Worm (Caenorhabditis elegans) whole organism, young adult: ENCODE data around the gene scyl-1.
A peak's percentile ranks its signal among the peaks of the same experiment; 100 is the strongest.

Experiments
- B0261.1 ChIP-seq: sonication (generic microtip); optimal IDR thresholded peaks from 2 replicates; lab custom pipeline; 2016; ENCODE audit warnings: mild to moderate bottlenecking, missing genetic modification characterization, moderate library complexity, missing compliant biosample characterization
- B0336.3 ChIP-seq: fragments of 200-800 bp; sonication (Bioruptor generic); IDR thresholded peaks from 2 replicates; pipeline ENCODE4 v1.3.6; 2022; ENCODE audit warnings: missing genetic modification characterization, missing compliant biosample characterization
- C06A6.2 ChIP-seq: fragments of 200-800 bp; sonication (Bioruptor generic); conservative IDR thresholded peaks from 2 replicates; pipeline ENCODE4 v1.3.6; 2022; ENCODE audit warnings: missing genetic modification characterization, missing compliant biosample characterization
- F10E7.11 ChIP-seq: sonication (generic microtip); optimal IDR thresholded peaks from 2 replicates; lab custom pipeline; 2017; ENCODE audit warnings: mild to moderate bottlenecking, missing genetic modification characterization, moderate library complexity, missing compliant biosample characterization
- F37B4.10 ChIP-seq: fragments of 200-800 bp; sonication (Bioruptor generic); IDR thresholded peaks from 2 replicates; pipeline ENCODE4 v1.3.6; 2022; ENCODE audit warnings: missing genetic modification characterization, missing compliant biosample characterization
- F49E8.2 ChIP-seq: sonication (generic microtip); optimal IDR thresholded peaks from 3 replicates; lab custom pipeline; 2017; ENCODE audit warnings: missing genetic modification characterization, mild to moderate bottlenecking, missing compliant biosample characterization, antibody characterized with exemption, moderate library complexity; ENCODE audit not compliant: insufficient read depth
- F52B5.7 ChIP-seq: sonication (generic microtip); optimal IDR thresholded peaks from 2 replicates; lab custom pipeline; 2016; ENCODE audit warnings: mild to moderate bottlenecking, missing genetic modification characterization, missing compliant biosample characterization
- T07F8.4 ChIP-seq: sonication (generic microtip); optimal IDR thresholded peaks from 2 replicates; lab custom pipeline; 2016; ENCODE audit warnings: mild to moderate bottlenecking, missing genetic modification characterization, moderate library complexity, missing compliant biosample characterization
- Y53G8AR.9 ChIP-seq: fragments of 200-800 bp; sonication (Bioruptor generic); conservative IDR thresholded peaks from 2 replicates; pipeline ENCODE4 v1.3.6; 2022; ENCODE audit warnings: missing genetic modification reagents, missing genetic modification characterization, missing compliant biosample characterization
- Y56A3A.18 ChIP-seq: fragments of 200-800 bp; sonication (Bioruptor generic); IDR thresholded peaks from 2 replicates; pipeline ENCODE4 v1.3.6; 2022; ENCODE audit warnings: missing genetic modification reagents, missing genetic modification characterization, missing compliant biosample characterization
- Y79H2A.3 ChIP-seq: fragments of 200-800 bp; sonication (Bioruptor generic); conservative IDR thresholded peaks from 2 replicates; pipeline ENCODE4 v1.3.6; 2022; ENCODE audit warnings: missing genetic modification reagents, missing genetic modification characterization, missing compliant biosample characterization
- ZK185.1 ChIP-seq: sonication (generic microtip); optimal IDR thresholded peaks from 2 replicates; lab custom pipeline; 2016; ENCODE audit warnings: mild to moderate bottlenecking, missing genetic modification characterization, missing compliant biosample characterization; ENCODE audit not compliant: poor library complexity, severe bottlenecking
- akir-1 ChIP-seq: fragments of 200-800 bp; sonication (Bioruptor generic); optimal IDR thresholded peaks from 2 replicates; lab custom pipeline; 2018; ENCODE audit warnings: mild to moderate bottlenecking, missing genetic modification characterization, moderate library complexity, missing compliant biosample characterization
- athp-1 ChIP-seq: sonication (generic microtip); optimal IDR thresholded peaks from 2 replicates; lab custom pipeline; 2017; ENCODE audit warnings: mild to moderate bottlenecking, missing genetic modification characterization, missing compliant biosample characterization
- cebp-2 ChIP-seq: fragments of 200-800 bp; sonication (Bioruptor generic); IDR thresholded peaks from 2 replicates; pipeline ENCODE4 v1.3.6; 2022; ENCODE audit warnings: missing genetic modification characterization, missing compliant biosample characterization
- ceh-58 ChIP-seq: fragments of 200-800 bp; sonication (Bioruptor generic); IDR thresholded peaks from 2 replicates; pipeline ENCODE4 v1.3.6; 2022; ENCODE audit warnings: missing genetic modification characterization, missing compliant biosample characterization
- ceh-79 ChIP-seq: sonication (generic microtip); optimal IDR thresholded peaks from 2 replicates; lab custom pipeline; 2017; ENCODE audit warnings: mild to moderate bottlenecking, missing genetic modification characterization, missing compliant biosample characterization
- die-1 ChIP-seq: sonication (generic microtip); optimal IDR thresholded peaks from 2 replicates; lab custom pipeline; 2016; ENCODE audit warnings: missing genotype, mild to moderate bottlenecking, missing genetic modification characterization, missing compliant biosample characterization
- dpff-1 ChIP-seq: sonication (generic microtip); optimal IDR thresholded peaks from 2 replicates; lab custom pipeline; 2017; ENCODE audit warnings: mild to moderate bottlenecking, missing genetic modification characterization, missing compliant biosample characterization
- dpl-1 ChIP-seq: fragments of 150-350 bp; optimal IDR thresholded peaks from 2 replicates; lab custom pipeline; 2014; ENCODE audit warnings: missing biosample characterization, missing genetic modification reagents, missing genetic modification characterization
- egl-18 ChIP-seq: fragments of 200-800 bp; sonication (Bioruptor generic); IDR thresholded peaks from 2 replicates; pipeline ENCODE4 v1.3.6; 2022; ENCODE audit warnings: missing genetic modification reagents, missing genetic modification characterization, missing compliant biosample characterization
- egrh-3 ChIP-seq: fragments of 200-800 bp; sonication (Bioruptor generic); IDR thresholded peaks from 2 replicates; pipeline ENCODE4 v1.3.6; 2022; ENCODE audit warnings: missing genetic modification reagents, missing genetic modification characterization, missing compliant biosample characterization
- ekl-4 ChIP-seq: fragments of 200-800 bp; sonication (Bioruptor generic); IDR thresholded peaks from 2 replicates; pipeline ENCODE4 v1.3.6; 2022; ENCODE audit warnings: missing genetic modification reagents, missing genetic modification characterization, missing compliant biosample characterization
- fkh-3 ChIP-seq: sonication (generic microtip); optimal IDR thresholded peaks from 2 replicates; lab custom pipeline; 2016; ENCODE audit warnings: mild to moderate bottlenecking, missing genetic modification characterization, missing compliant biosample characterization
- hlh-26 ChIP-seq: fragments of 200-800 bp; sonication (Bioruptor generic); conservative IDR thresholded peaks from 2 replicates; pipeline ENCODE4 v1.3.6; 2022; ENCODE audit warnings: missing genetic modification reagents, missing genetic modification characterization, missing compliant biosample characterization
- hmg-20 ChIP-seq: fragments of 200-800 bp; sonication (Bioruptor generic); IDR thresholded peaks from 2 replicates; pipeline ENCODE4 v1.3.6; 2022; ENCODE audit warnings: missing genetic modification reagents, missing genetic modification characterization, missing compliant biosample characterization
- hrde-1 ChIP-seq: sonication (generic microtip); optimal IDR thresholded peaks from 2 replicates; lab custom pipeline; 2016; ENCODE audit warnings: missing genetic modification characterization, mild to moderate bottlenecking, missing compliant biosample characterization, moderate library complexity, missing genotype, missing genetic modification reagents, borderline replicate concordance
- let-526 ChIP-seq: fragments of 200-800 bp; sonication (Bioruptor generic); IDR thresholded peaks from 2 replicates; pipeline ENCODE4 v1.3.6; 2022; ENCODE audit warnings: missing genetic modification reagents, missing genetic modification characterization, missing compliant biosample characterization
- lin-26 ChIP-seq: fragments of 200-800 bp; sonication (Bioruptor generic); IDR thresholded peaks from 2 replicates; pipeline ENCODE4 v1.3.6; 2022; ENCODE audit warnings: missing genetic modification reagents, missing genetic modification characterization, missing compliant biosample characterization
- lir-1 ChIP-seq: fragments of 200-800 bp; sonication (Bioruptor generic); conservative IDR thresholded peaks from 2 replicates; pipeline ENCODE4 v1.3.6; 2022; ENCODE audit warnings: missing genetic modification reagents, missing genetic modification characterization, missing compliant biosample characterization
- lsl-1 ChIP-seq: fragments of 200-800 bp; sonication (Bioruptor generic); optimal IDR thresholded peaks from 2 replicates; lab custom pipeline; 2018; ENCODE audit warnings: mild to moderate bottlenecking, missing genetic modification characterization, moderate library complexity, missing compliant biosample characterization
- madf-3 ChIP-seq: fragments of 200-800 bp; sonication (Bioruptor generic); IDR thresholded peaks from 2 replicates; pipeline ENCODE4 v1.3.6; 2022; ENCODE audit warnings: missing genetic modification reagents, missing genetic modification characterization, missing compliant biosample characterization
- madf-6 ChIP-seq: fragments of 200-800 bp; sonication (Bioruptor generic); IDR thresholded peaks from 2 replicates; pipeline ENCODE4 v1.3.6; 2022; ENCODE audit warnings: missing genetic modification reagents, missing genetic modification characterization, missing compliant biosample characterization
- madf-8 ChIP-seq: fragments of 200-800 bp; sonication (Bioruptor generic); conservative IDR thresholded peaks from 2 replicates; pipeline ENCODE4 v1.3.6; 2022; ENCODE audit warnings: missing genetic modification reagents, missing genetic modification characterization, missing compliant biosample characterization
- mcd-1 ChIP-seq: fragments of 200-800 bp; sonication (Bioruptor generic); IDR thresholded peaks from 2 replicates; pipeline ENCODE4 v1.3.6; 2022; ENCODE audit warnings: missing genetic modification reagents, missing genetic modification characterization, missing compliant biosample characterization
- mel-28 ChIP-seq: sonication (generic microtip); optimal IDR thresholded peaks from 2 replicates; lab custom pipeline; 2016; ENCODE audit warnings: borderline replicate concordance, mild to moderate bottlenecking, missing genetic modification characterization, missing compliant biosample characterization
- mes-4 ChIP-seq: sonication (generic microtip); optimal IDR thresholded peaks from 2 replicates; lab custom pipeline; 2016; ENCODE audit warnings: missing genotype, missing genetic modification characterization, missing compliant biosample characterization
- nfya-2 ChIP-seq: fragments of 200-800 bp; sonication (Bioruptor generic); IDR thresholded peaks from 2 replicates; pipeline ENCODE4 v1.3.6; 2022; ENCODE audit warnings: missing genetic modification reagents, missing genetic modification characterization, missing compliant biosample characterization
- nhr-179 ChIP-seq: sonication (generic microtip); optimal IDR thresholded peaks from 2 replicates; lab custom pipeline; 2016; ENCODE audit warnings: mild to moderate bottlenecking, missing genetic modification characterization, missing compliant biosample characterization
- nhr-27 ChIP-seq: fragments of 200-800 bp; sonication (Bioruptor generic); optimal IDR thresholded peaks from 2 replicates; lab custom pipeline; 2018; ENCODE audit warnings: mild to moderate bottlenecking, missing genetic modification characterization, moderate library complexity, missing compliant biosample characterization
- rpc-1 ChIP-seq, 2 experiments: fragments of 150-350 bp in 1 of 2; sonication (generic microtip) in 1 of 2; optimal IDR thresholded peaks; 2 replicates each; lab custom pipeline; 2014 to 2018; ENCODE audit warnings: missing biosample characterization in 1 of 2, missing genetic modification characterization in 1 of 2, missing genetic modification reagents in 1 of 2, missing genotype in 1 of 2
- snpc-3.4 ChIP-seq: sonication (generic microtip); optimal IDR thresholded peaks from 2 replicates; lab custom pipeline; 2017; ENCODE audit warnings: missing genetic modification characterization, mild to moderate bottlenecking, missing compliant biosample characterization, antibody characterized with exemption, moderate library complexity, missing genotype, missing genetic modification reagents
- snpc-4 ChIP-seq, 5 experiments: fragments of 150-350 bp in 1 of 5; sonication (generic microtip) in 4 of 5; optimal IDR thresholded peaks; 2 replicates each; lab custom pipeline; 2014 to 2018; ENCODE audit warnings: missing genetic modification characterization in 5 of 5, missing biosample characterization in 3 of 5, antibody characterized with exemption in 2 of 5, mild to moderate bottlenecking in 2 of 5, missing compliant biosample characterization in 2 of 5, missing genotype in 2 of 5, moderate library complexity in 2 of 5, missing genetic modification reagents in 1 of 5
- tbp1 ChIP-seq: fragments of 200-800 bp; sonication (Bioruptor generic); optimal IDR thresholded peaks from 2 replicates; lab custom pipeline; 2018; ENCODE audit warnings: mild to moderate bottlenecking, missing genetic modification characterization, missing compliant biosample characterization
- tbx-9 ChIP-seq: sonication (generic microtip); optimal IDR thresholded peaks from 2 replicates; lab custom pipeline; 2016; ENCODE audit warnings: borderline replicate concordance, missing genetic modification characterization, inconsistent platforms, missing compliant biosample characterization
- ztf-25 ChIP-seq: fragments of 200-800 bp; sonication (Bioruptor generic); IDR thresholded peaks from 2 replicates; pipeline ENCODE4 v1.3.6; 2022; ENCODE audit warnings: missing genetic modification reagents, missing genetic modification characterization, missing compliant biosample characterization
- ztf-6 ChIP-seq: fragments of 200-800 bp; sonication (Bioruptor generic); IDR thresholded peaks from 2 replicates; pipeline ENCODE4 v1.3.6; 2022; ENCODE audit warnings: missing genetic modification reagents, missing genetic modification characterization, missing compliant biosample characterization

The scyl-1 gene

ce11 chrV:13006754-13007153 is 34.8 kb downstream of the scyl-1 start (continued):
- TF ChIP-seq hrde-1 = peak; percentile 88
- peak; percentile 25; the same call in 1 of the 2 replicates for TF ChIP-seq Y53G8AR.9 (GFP tag; lab: Robert Waterston, UW)
- TF ChIP-seq dpff-1 (tag; lab: Kevin White, UChicago) = no peak
- no peak for TF ChIP-seq Y79H2A.3 (GFP tag; lab: Robert Waterston, UW)
- 0 out of 2 replicates have a peak, but pooled peaks have one; percentile 2 for TF ChIP-seq madf-3 (GFP tag; lab: Robert Waterston, UW)
- no peak for TF ChIP-seq ceh-79
- TF ChIP-seq B0336.3 (GFP tag; lab: Robert Waterston, UW) = no peak
- TF ChIP-seq C06A6.2 = no peak
- TF ChIP-seq athp-1 (tag; lab: Kevin White, UChicago) = peak; percentile 51
- no peak for TF ChIP-seq ztf-6 (GFP tag; lab: Robert Waterston, UW)
- peak; percentile 72 for TF ChIP-seq F49E8.2 (tag; lab: Kevin White, UChicago)
- no peak for TF ChIP-seq let-526 (GFP tag; lab: Robert Waterston, UW)
- no peak for TF ChIP-seq snpc-4 (GFP tag; optimal IDR thresholded peaks at IDR 0.05; lab: Kevin White, UChicago)
- TF ChIP-seq snpc-4 (tag; optimal IDR thresholded peaks at IDR 0.05; lab: Kevin White, UChicago) = peak in 2 of 4 experiments; percentile 2 to 24
- TF ChIP-seq nfya-2 (GFP tag; lab: Robert Waterston, UW) = no peak
- TF ChIP-seq lsl-1 = peak; percentile 1
- TF ChIP-seq mcd-1 = no peak
- no peak for TF ChIP-seq hmg-20 (GFP tag; lab: Robert Waterston, UW)
- no peak for TF ChIP-seq ztf-25 (GFP tag; lab: Robert Waterston, UW)
- no peak for TF ChIP-seq egrh-3 (GFP tag; lab: Robert Waterston, UW)
- no peak for TF ChIP-seq F10E7.11 (tag; lab: Kevin White, UChicago)
- no peak for TF ChIP-seq mes-4 (tag; lab: Kevin White, UChicago)
- TF ChIP-seq F37B4.10 (GFP tag; lab: Robert Waterston, UW) = no peak
- no peak for TF ChIP-seq ekl-4
- peak; percentile 16 for TF ChIP-seq snpc-3.4 (tag; lab: Kevin White, UChicago)
- peak; percentile 49; the same call in 1 of the 2 replicates for TF ChIP-seq madf-6
- no peak for TF ChIP-seq rpc-1 (optimal IDR thresholded peaks at IDR 0.05; lab: Kevin White, UChicago)
- TF ChIP-seq rpc-1 (tag; optimal IDR thresholded peaks at IDR 0.05; lab: Kevin White, UChicago) = no peak
- TF ChIP-seq T07F8.4 (tag; lab: Kevin White, UChicago) = no peak
- no peak for TF ChIP-seq nhr-27 (tag; lab: Kevin White, UChicago)
- TF ChIP-seq ZK185.1 (tag; lab: Kevin White, UChicago) = no peak
- TF ChIP-seq hlh-26 (GFP tag; lab: Robert Waterston, UW) = no peak
- no peak for TF ChIP-seq F52B5.7 (tag; lab: Kevin White, UChicago)
- TF ChIP-seq fkh-3 = no peak
- TF ChIP-seq tbp1 = no peak
- TF ChIP-seq dpl-1 (GFP tag; lab: Kevin White, UChicago) = no peak

DNA sequence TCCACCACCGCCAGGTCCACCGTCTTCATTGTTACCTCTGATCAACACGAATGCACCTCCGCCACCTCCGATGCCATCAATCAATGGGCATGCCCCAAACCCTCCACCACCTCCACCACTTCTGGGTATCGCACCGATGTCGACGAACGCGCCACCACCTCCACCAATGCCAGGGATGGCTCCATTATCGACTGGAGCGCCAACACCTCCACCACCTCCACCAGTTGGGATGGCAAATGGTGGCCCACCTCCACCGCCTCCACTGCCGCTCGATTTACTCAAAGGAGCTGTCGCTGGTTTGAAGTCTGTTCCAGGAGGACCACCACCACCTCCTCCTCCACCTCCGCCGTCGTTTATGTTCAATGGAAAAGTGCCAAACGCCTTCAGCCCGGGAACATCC is 37.1 kb downstream of the scyl-1 start:
- TF ChIP-seq dpl-1 (GFP tag; lab: Kevin White, UChicago) (no peak), F37B4.10 (GFP tag; lab: Robert Waterston, UW) (0 out of 2 replicates have a peak, but pooled peaks have one; percentile 25), ekl-4 (no peak), Y56A3A.18 (no peak), lin-26 (0 out of 2 replicates have a peak, but pooled peaks have one; percentile 34), let-526 (GFP tag; lab: Robert Waterston, UW) (no peak), C06A6.2 (no peak), ceh-58 (GFP tag; lab: Robert Waterston, UW) (no peak), madf-8 (GFP tag; lab: Robert Waterston, UW) (no peak), akir-1 (GFP tag; lab: Kevin White, UChicago) (no peak), mel-28 (no peak), lir-1 (GFP tag; lab: Robert Waterston, UW) (no peak), snpc-4 (GFP tag; optimal IDR thresholded peaks at IDR 0.05; lab: Kevin White, UChicago) (no peak), snpc-4 (tag; optimal IDR thresholded peaks at IDR 0.05; lab: Kevin White, UChicago) (no peak), egl-18 (GFP tag; lab: Robert Waterston, UW) (no peak), die-1 (no peak), nhr-179 (no peak), tbx-9 (tag; lab: Kevin White, UChicago) (no peak), hmg-20 (GFP tag; lab: Robert Waterston, UW) (no peak), B0261.1 (tag; lab: Kevin White, UChicago) (no peak), cebp-2 (GFP tag; lab: Robert Waterston, UW) (no peak), hrde-1 (no peak)
